Worm (Caenorhabditis elegans) whole organism, late embryonic: ENCODE results near the gene wdfy-2.
A peak's percentile ranks its signal among the peaks of the same experiment; 100 is the strongest.

ENCODE experiments used
- ahr-1 ChIP-seq: sonication (generic microtip); optimal IDR thresholded peaks from 2 replicates; lab custom pipeline; 2016; ENCODE audit warnings: missing genetic modification characterization, missing compliant biosample characterization
- ceh-19 ChIP-seq: fragments of 200-800 bp; sonication (Bioruptor generic); optimal IDR thresholded peaks from 2 replicates; lab custom pipeline; 2018; ENCODE audit warnings: mild to moderate bottlenecking, missing genetic modification characterization, missing compliant biosample characterization
- ceh-31 ChIP-seq: sonication (generic microtip); optimal IDR thresholded peaks from 2 replicates; lab custom pipeline; 2016; ENCODE audit warnings: missing genetic modification characterization, missing compliant biosample characterization
- elt-2 ChIP-seq: sonication (generic microtip); optimal IDR thresholded peaks from 2 replicates; lab custom pipeline; 2016; ENCODE audit warnings: missing genetic modification reagents, missing genetic modification characterization, missing compliant biosample characterization
- fkh-10 ChIP-seq: fragments of 150-350 bp; optimal IDR thresholded peaks from 2 replicates; lab custom pipeline; 2014; ENCODE audit warnings: missing biosample characterization, missing genetic modification reagents, missing genetic modification characterization
- gmeb-2 ChIP-seq: sonication (generic microtip); optimal IDR thresholded peaks from 2 replicates; lab custom pipeline; 2016; ENCODE audit warnings: missing genetic modification characterization, inconsistent platforms, missing compliant biosample characterization
- hlh-15 ChIP-seq: sonication (generic microtip); optimal IDR thresholded peaks from 2 replicates; lab custom pipeline; 2016; ENCODE audit warnings: missing genetic modification characterization, missing compliant biosample characterization
- nfya-1 ChIP-seq: sonication (generic microtip); optimal IDR thresholded peaks from 2 replicates; lab custom pipeline; 2017; ENCODE audit warnings: missing genetic modification characterization, mild to moderate bottlenecking, missing compliant biosample characterization, antibody characterized with exemption, moderate library complexity
- nhr-232 ChIP-seq: sonication (generic microtip); optimal IDR thresholded peaks from 2 replicates; lab custom pipeline; 2016; ENCODE audit warnings: missing genetic modification characterization, missing compliant biosample characterization
- pha-2 ChIP-seq: sonication (generic microtip); optimal IDR thresholded peaks from 2 replicates; lab custom pipeline; 2017; ENCODE audit warnings: mild to moderate bottlenecking, missing genetic modification characterization, missing compliant biosample characterization
- pqm-1 ChIP-seq: sonication (generic microtip); optimal IDR thresholded peaks from 2 replicates; lab custom pipeline; 2016; ENCODE audit warnings: missing genetic modification characterization, missing compliant biosample characterization
- sox-4 ChIP-seq: sonication (generic microtip); optimal IDR thresholded peaks from 2 replicates; lab custom pipeline; 2017; ENCODE audit warnings: mild to moderate bottlenecking, missing genetic modification characterization, inconsistent platforms, missing compliant biosample characterization
- unc-55 ChIP-seq: sonication (generic microtip); optimal IDR thresholded peaks from 2 replicates; lab custom pipeline; 2017; ENCODE audit warnings: missing biosample characterization, missing genetic modification reagents, missing genetic modification characterization

DNA sequence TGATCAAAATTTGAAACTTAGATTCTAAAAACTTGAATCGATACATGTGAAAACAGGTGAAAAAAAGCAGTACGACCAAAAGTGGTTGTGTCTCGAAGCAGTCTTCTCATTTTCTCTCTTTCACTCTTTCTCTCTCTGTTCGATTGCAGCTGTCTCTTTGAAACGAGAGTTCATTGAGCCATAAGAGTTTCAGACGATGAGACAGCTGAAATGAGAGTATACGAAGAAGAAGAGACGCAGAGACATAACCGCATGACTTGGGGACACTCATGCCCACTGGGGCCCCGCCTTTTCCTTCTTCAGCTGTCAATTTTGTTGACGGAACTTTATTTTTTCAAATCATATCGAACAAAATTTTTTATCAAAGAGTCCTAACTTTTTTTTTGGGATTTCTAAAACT lies 45.7 kb upstream of the wdfy-2 start:
- TF ChIP-seq ceh-31 (tag; lab: Kevin White, UChicago) (peak; percentile 73), elt-2 (tag; lab: Kevin White, UChicago) (peak; percentile 27), unc-55 (GFP tag; lab: Kevin White, UChicago) (peak; percentile 91), nfya-1 (tag; lab: Kevin White, UChicago) (peak; percentile 81), hlh-15 (tag; lab: Kevin White, UChicago) (no peak), nhr-232 (tag; lab: Kevin White, UChicago) (no peak), sox-4 (tag; lab: Kevin White, UChicago) (no peak), ceh-19 (GFP tag; lab: Kevin White, UChicago) (no peak), pha-2 (tag; lab: Kevin White, UChicago) (no peak), gmeb-2 (no peak), fkh-10 (GFP tag; lab: Kevin White, UChicago) (no peak), ahr-1 (tag; lab: Kevin White, UChicago) (no peak), pqm-1 (tag; lab: Kevin White, UChicago) (no peak)
